Worm (Caenorhabditis elegans) whole organism, mixed stage, embryonic: ENCODE data around the gene msp-45.

ENCODE experiments used
- M03D4.4 ChIP-seq: sonication (generic microtip); optimal IDR thresholded peaks from 2 replicates; lab custom pipeline; 2017; ENCODE audit warnings: mild to moderate bottlenecking, missing genetic modification characterization, missing compliant biosample characterization
- blmp-1 ChIP-seq: fragments of 150-350 bp; optimal IDR thresholded peaks from 2 replicates; lab custom pipeline; 2014; ENCODE audit warnings: missing biosample characterization, missing genetic modification characterization
- elt-3 ChIP-seq: fragments of 150-350 bp; optimal IDR thresholded peaks from 2 replicates; lab custom pipeline; 2014; ENCODE audit warnings: missing biosample characterization, missing genetic modification characterization
- lin-13 ChIP-seq: fragments of 150-350 bp; optimal IDR thresholded peaks from 2 replicates; lab custom pipeline; 2014; ENCODE audit warnings: missing biosample characterization, missing genetic modification characterization
- lin-32 ChIP-seq: fragments of 200-800 bp; sonication (Bioruptor generic); optimal IDR thresholded peaks from 2 replicates; lab custom pipeline; 2018; ENCODE audit warnings: mild to moderate bottlenecking, missing genetic modification characterization, missing compliant biosample characterization
- nhr-12 ChIP-seq: fragments of 150-350 bp; optimal IDR thresholded peaks from 2 replicates; lab custom pipeline; 2014; ENCODE audit warnings: missing biosample characterization, missing genetic modification characterization
- nhr-76 ChIP-seq: sonication (generic microtip); optimal IDR thresholded peaks from 2 replicates; lab custom pipeline; 2017; ENCODE audit warnings: missing biosample characterization, missing genetic modification characterization
- pha-4 ChIP-seq: fragments of 150-350 bp; optimal IDR thresholded peaks from 2 replicates; lab custom pipeline; 2018; ENCODE audit warnings: missing biosample characterization, missing genetic modification reagents, missing genetic modification characterization
- snpc-4 ChIP-seq: fragments of 150-350 bp; optimal IDR thresholded peaks from 2 replicates; lab custom pipeline; 2014; ENCODE audit warnings: missing biosample characterization, missing genetic modification characterization
- unc-39 ChIP-seq: fragments of 150-350 bp; optimal IDR thresholded peaks from 2 replicates; lab custom pipeline; 2014; ENCODE audit warnings: missing biosample characterization, missing genetic modification characterization
- unc-62 ChIP-seq: fragments of 150-350 bp; optimal IDR thresholded peaks from 2 replicates; lab custom pipeline; 2014; ENCODE audit warnings: missing biosample characterization, missing genetic modification reagents, missing genetic modification characterization
- zip-8 ChIP-seq: fragments of 150-350 bp; optimal IDR thresholded peaks from 2 replicates; lab custom pipeline; 2014; ENCODE audit warnings: missing biosample characterization, missing genetic modification characterization
- ztf-11 ChIP-seq: fragments of 150-350 bp; optimal IDR thresholded peaks from 2 replicates; lab custom pipeline; 2014; ENCODE audit warnings: missing biosample characterization, missing genetic modification characterization

DNA sequence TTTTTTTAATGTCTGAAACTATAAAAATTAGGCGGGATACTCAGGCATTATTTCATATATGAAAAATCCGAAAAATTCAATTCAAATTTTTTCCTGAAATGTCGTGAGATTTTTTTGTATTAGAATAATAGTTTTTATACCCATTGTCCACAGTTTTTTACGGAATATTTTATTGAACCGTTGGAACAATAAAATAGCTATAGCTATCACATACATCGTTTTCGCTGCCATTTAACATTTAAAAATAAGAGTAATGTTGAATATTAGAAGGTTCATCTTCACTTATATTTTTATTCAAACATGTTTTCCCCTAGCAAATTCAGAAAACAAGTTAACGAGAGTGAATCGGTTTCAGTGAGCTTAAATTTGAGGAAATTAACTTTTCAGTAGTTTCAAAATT, 14.7 kb upstream of the msp-45 start, which contains the start of gene C27D6.15:
- TF ChIP-seq pha-4 (no peak), unc-39 (tag; lab: Kevin White, UChicago) (no peak), lin-13 (tag; lab: Kevin White, UChicago) (no peak), zip-8 (tag; lab: Kevin White, UChicago) (no peak), ztf-11 (tag; lab: Kevin White, UChicago) (no peak), lin-32 (GFP tag; lab: Kevin White, UChicago) (no peak), blmp-1 (no peak), elt-3 (tag; lab: Kevin White, UChicago) (no peak), snpc-4 (tag; lab: Kevin White, UChicago) (no peak), unc-62 (no peak), M03D4.4 (tag; lab: Kevin White, UChicago) (no peak), nhr-12 (tag; lab: Kevin White, UChicago) (no peak), nhr-76 (tag; lab: Kevin White, UChicago) (no peak)
